Worm (Caenorhabditis elegans) whole organism, L3 larva: ENCODE data around the gene K12D12.5.

ENCODE experiments used
- ceh-82 ChIP-seq: fragments of 150-350 bp; optimal IDR thresholded peaks from 2 replicates; lab custom pipeline; 2014; ENCODE audit warnings: missing biosample characterization, missing genetic modification characterization
- elt-1 ChIP-seq: fragments of 150-350 bp; optimal IDR thresholded peaks from 2 replicates; lab custom pipeline; 2014; ENCODE audit warnings: missing biosample characterization, missing genetic modification characterization
- unc-39 ChIP-seq: sonication (generic microtip); optimal IDR thresholded peaks from 4 replicates; lab custom pipeline; 2017; ENCODE audit warnings: missing biosample characterization, missing genetic modification characterization

ce11 chrII:11842766-11843165 lies 18.1 kb upstream of the K12D12.5 start:
- TF ChIP-seq elt-1 (tag; lab: Kevin White, UChicago) (no peak), ceh-82 (tag; lab: Kevin White, UChicago) (no peak), unc-39 (no peak)
